Worm (Caenorhabditis elegans) whole organism, L3 larva: ENCODE measurements around the gene fbxa-154.

Source experiments
- ceh-28 ChIP-seq: fragments of 150-350 bp; optimal IDR thresholded peaks from 2 replicates; lab custom pipeline; 2014; ENCODE audit warnings: missing biosample characterization, missing genetic modification reagents, missing genetic modification characterization
- fos-1 ChIP-seq: fragments of 150-350 bp; optimal IDR thresholded peaks from 2 replicates; lab custom pipeline; 2014; ENCODE audit warnings: missing biosample characterization, missing genetic modification characterization
- jun-1 ChIP-seq: fragments of 150-350 bp; optimal IDR thresholded peaks from 2 replicates; lab custom pipeline; 2014; ENCODE audit warnings: missing biosample characterization, missing genetic modification reagents, missing genetic modification characterization
- nhr-23 ChIP-seq: fragments of 150-350 bp; optimal IDR thresholded peaks from 2 replicates; lab custom pipeline; 2014; ENCODE audit warnings: missing biosample characterization, missing genetic modification reagents, missing genetic modification characterization
- nhr-237 ChIP-seq: fragments of 150-350 bp; optimal IDR thresholded peaks from 2 replicates; lab custom pipeline; 2014; ENCODE audit warnings: missing biosample characterization, missing genetic modification characterization
- nhr-43 ChIP-seq: sonication (generic microtip); optimal IDR thresholded peaks from 2 replicates; lab custom pipeline; 2016; ENCODE audit warnings: mild to moderate bottlenecking, missing genetic modification characterization, missing compliant biosample characterization; ENCODE audit not compliant: poor library complexity, severe bottlenecking
- pqm-1 ChIP-seq: fragments of 150-350 bp; optimal IDR thresholded peaks from 2 replicates; lab custom pipeline; 2017; ENCODE audit warnings: missing biosample characterization, missing genetic modification characterization, inconsistent platforms
- sea-2 ChIP-seq: fragments of 150-350 bp; sonication (generic microtip); optimal IDR thresholded peaks from 4 replicates; lab custom pipeline; 2014; ENCODE audit warnings: missing biosample characterization, missing genetic modification reagents, missing genetic modification characterization
- skn-1 ChIP-seq: fragments of 150-350 bp; optimal IDR thresholded peaks from 2 replicates; lab custom pipeline; 2014; ENCODE audit warnings: missing biosample characterization, missing genetic modification characterization
- unc-62 ChIP-seq: fragments of 150-350 bp; sonication (generic microtip); optimal IDR thresholded peaks from 4 replicates; lab custom pipeline; 2014; ENCODE audit warnings: missing biosample characterization, missing genetic modification reagents, missing genetic modification characterization

DNA sequence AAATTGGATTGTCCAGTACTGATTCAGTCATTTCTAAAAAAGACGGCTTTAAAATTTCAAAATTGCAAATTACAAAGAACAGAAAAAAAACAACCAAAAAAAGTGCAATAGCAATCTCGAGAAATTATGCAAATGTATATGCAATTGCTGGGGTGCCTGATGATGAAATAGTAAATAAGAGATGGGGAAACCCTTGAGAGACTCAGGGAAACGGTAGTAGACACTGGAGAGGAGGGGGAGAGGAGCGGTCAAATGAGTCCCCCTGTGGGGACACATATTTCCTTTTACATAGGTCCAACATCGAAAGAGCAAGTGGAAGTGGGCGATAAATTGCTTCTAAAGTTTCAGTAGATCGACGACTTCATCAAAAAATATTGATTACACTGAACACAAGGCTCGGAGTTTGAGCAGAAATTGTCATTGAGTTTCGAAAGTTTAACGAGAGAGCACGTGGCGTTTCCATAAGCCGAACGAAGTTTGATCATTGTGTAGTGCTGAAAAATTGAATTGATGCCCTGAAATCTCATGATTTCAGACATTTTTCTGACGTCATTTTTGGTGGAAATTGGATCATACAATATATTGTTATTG, 5.5 kb upstream of the fbxa-154 start, which contains the start of the genes fbxa-153 and str-12:
- no peak for TF ChIP-seq nhr-43
- no peak for TF ChIP-seq unc-62
- TF ChIP-seq skn-1: no peak
- no peak for TF ChIP-seq jun-1 (tag; lab: Kevin White, UChicago)
- TF ChIP-seq nhr-23 (tag; lab: Kevin White, UChicago): no peak
- no peak for TF ChIP-seq nhr-237 (tag; lab: Kevin White, UChicago)
- TF ChIP-seq sea-2 (GFP tag; lab: Kevin White, UChicago): no peak
- no peak for TF ChIP-seq fos-1 (tag; lab: Kevin White, UChicago)
- TF ChIP-seq pqm-1: no peak
- no peak for TF ChIP-seq ceh-28 (tag; lab: Kevin White, UChicago)
